Fruit fly (Drosophila melanogaster) whole organism, embryonic: ENCODE data around the gene asun.

Experiments
- CG1024 ChIP-seq: fragments of 200-800 bp; sonication (Bioruptor generic); IDR thresholded peaks from 2 replicates; pipeline ENCODE4 v1.3.6; 2022; ENCODE audit warnings: missing biosample characterization, missing genetic modification characterization
- CG10366 ChIP-seq: fragments of 200-800 bp; sonication (Bioruptor generic); IDR thresholded peaks from 2 replicates; pipeline ENCODE4 v1.3.6; 2022; ENCODE audit warnings: missing biosample characterization, missing genetic modification characterization
- CG10431 ChIP-seq: fragments of 200-800 bp; sonication (Bioruptor generic); optimal IDR thresholded peaks from 3 replicates; lab custom pipeline; 2018; ENCODE audit warnings: missing biosample characterization, mild to moderate bottlenecking, missing genetic modification characterization
- CG10654 ChIP-seq: fragments of 200-800 bp; sonication (Bioruptor generic); optimal IDR thresholded peaks from 2 replicates; lab custom pipeline; 2016; ENCODE audit warnings: missing biosample characterization, missing genetic modification characterization
- CG11093 ChIP-seq: fragments of 200-800 bp; sonication (Bioruptor generic); IDR thresholded peaks from 3 replicates; pipeline ENCODE4 v1.3.6; 2022; ENCODE audit warnings: missing biosample characterization, missing genetic modification characterization
- CG11560 ChIP-seq: fragments of 200-800 bp; sonication (Bioruptor generic); IDR thresholded peaks from 3 replicates; pipeline ENCODE4 v1.3.6; 2022; ENCODE audit warnings: missing biosample characterization, missing genetic modification characterization
- CG12104 ChIP-seq: fragments of 200-800 bp; sonication (Bioruptor generic); optimal IDR thresholded peaks from 3 replicates; lab custom pipeline; 2016; ENCODE audit warnings: missing biosample characterization, missing genetic modification characterization
- CG12299 ChIP-seq: fragments of 200-800 bp; sonication (Bioruptor generic); optimal IDR thresholded peaks from 2 replicates; lab custom pipeline; 2018; ENCODE audit warnings: missing biosample characterization, mild to moderate bottlenecking, missing genetic modification characterization
- CG12391 ChIP-seq: fragments of 200-800 bp; sonication (Bioruptor generic); optimal IDR thresholded peaks from 3 replicates; lab custom pipeline; 2018; ENCODE audit warnings: missing biosample characterization, mild to moderate bottlenecking, missing genetic modification characterization, moderate library complexity
- CG13775 ChIP-seq: fragments of 200-800 bp; sonication (Bioruptor generic); optimal IDR thresholded peaks from 3 replicates; lab custom pipeline; 2017; ENCODE audit warnings: missing biosample characterization, mild to moderate bottlenecking, missing genetic modification characterization
- CG13894 ChIP-seq: fragments of 200-800 bp; sonication (Bioruptor generic); optimal IDR thresholded peaks from 3 replicates; lab custom pipeline; 2018; ENCODE audit warnings: missing biosample characterization, mild to moderate bottlenecking, missing genetic modification characterization, moderate library complexity
- CG14014 ChIP-seq: fragments of 200-800 bp; sonication (Bioruptor generic); IDR thresholded peaks from 2 replicates; pipeline ENCODE4 v1.3.6; 2022; ENCODE audit warnings: missing biosample characterization, missing genetic modification characterization
- CG14441 ChIP-seq: fragments of 200-800 bp; sonication (Bioruptor generic); IDR thresholded peaks from 2 replicates; pipeline ENCODE4 v1.3.6; 2022; ENCODE audit warnings: missing biosample characterization, missing genetic modification characterization
- CG15073 ChIP-seq: fragments of 200-800 bp; sonication (Bioruptor generic); optimal IDR thresholded peaks from 2 replicates; lab custom pipeline; 2016; ENCODE audit warnings: missing biosample characterization, missing genetic modification characterization
- CG15479 ChIP-seq: fragments of 200-800 bp; sonication (Bioruptor generic); optimal IDR thresholded peaks from 3 replicates; lab custom pipeline; 2019; ENCODE audit warnings: missing biosample characterization, mild to moderate bottlenecking, missing genetic modification characterization, moderate library complexity
- CG15601 ChIP-seq: fragments of 200-800 bp; sonication (Bioruptor generic); optimal IDR thresholded peaks from 3 replicates; lab custom pipeline; 2019; ENCODE audit warnings: missing biosample characterization, mild to moderate bottlenecking, missing genetic modification characterization, moderate library complexity
- CG17361 ChIP-seq: fragments of 200-800 bp; sonication (Bioruptor generic); IDR thresholded peaks from 3 replicates; pipeline ENCODE4 v1.3.6; 2022; ENCODE audit warnings: missing biosample characterization, missing genetic modification characterization
- CG17385 ChIP-seq: fragments of 200-800 bp; sonication (Bioruptor generic); optimal IDR thresholded peaks from 3 replicates; lab custom pipeline; 2018; ENCODE audit warnings: missing biosample characterization, mild to moderate bottlenecking, missing genetic modification characterization
- CG2129 ChIP-seq: fragments of 200-800 bp; sonication (Bioruptor generic); IDR thresholded peaks from 2 replicates; pipeline ENCODE4 v1.3.6; 2022; ENCODE audit warnings: missing biosample characterization, missing genetic modification characterization; ENCODE audit not compliant: partially characterized antibody
- CG3065 ChIP-seq: fragments of 200-800 bp; sonication (Bioruptor generic); optimal IDR thresholded peaks from 2 replicates; lab custom pipeline; 2016; ENCODE audit warnings: missing biosample characterization, missing genetic modification characterization
- CG3281 ChIP-seq: fragments of 200-800 bp; sonication (Bioruptor generic); optimal IDR thresholded peaks from 3 replicates; lab custom pipeline; 2017; ENCODE audit warnings: missing biosample characterization, mild to moderate bottlenecking, missing genetic modification characterization
- CG34224 ChIP-seq: fragments of 200-800 bp; sonication (Bioruptor generic); IDR thresholded peaks from 3 replicates; pipeline ENCODE4 v1.3.6; 2022; ENCODE audit warnings: missing biosample characterization, missing genetic modification characterization; ENCODE audit not compliant: partially characterized antibody
- CG3726 ChIP-seq: fragments of 200-800 bp; sonication (Bioruptor generic); IDR thresholded peaks from 3 replicates; pipeline ENCODE4, ENCODE4 v1.3.6; 2022; ENCODE audit warnings: missing biosample characterization, missing genetic modification characterization
- CG4730 ChIP-seq: fragments of 200-800 bp; sonication (Bioruptor generic); IDR thresholded peaks from 2 replicates; pipeline ENCODE4 v1.3.6; 2022; ENCODE audit warnings: missing biosample characterization, missing genetic modification characterization
- CG4854 ChIP-seq: fragments of 200-800 bp; sonication (Bioruptor generic); optimal IDR thresholded peaks from 2 replicates; lab custom pipeline; 2016; ENCODE audit warnings: missing biosample characterization, missing genetic modification characterization, inconsistent platforms
- CG6683 ChIP-seq: fragments of 200-800 bp; sonication (Bioruptor generic); optimal IDR thresholded peaks from 2 replicates; lab custom pipeline; 2017; ENCODE audit warnings: missing biosample characterization, mild to moderate bottlenecking, missing genetic modification characterization, missing genetic modification reagents
- CG8924 ChIP-seq: fragments of 200-800 bp; optimal IDR thresholded peaks from 3 replicates; lab custom pipeline; 2019; ENCODE audit warnings: missing biosample characterization, mild to moderate bottlenecking, missing genetic modification characterization, moderate library complexity
- Doc3 ChIP-seq: fragments of 200-800 bp; sonication (Bioruptor generic); IDR thresholded peaks from 3 replicates; pipeline ENCODE4 v1.3.6; 2022; ENCODE audit warnings: missing biosample characterization, missing genetic modification characterization; ENCODE audit not compliant: partially characterized antibody
- E2f2 ChIP-seq: fragments of 200-800 bp; sonication (Bioruptor generic); IDR thresholded peaks from 2 replicates; pipeline ENCODE4 v1.3.6; 2022; ENCODE audit warnings: missing biosample characterization, missing genetic modification characterization
- GATAe ChIP-seq: fragments of 200-800 bp; sonication (Bioruptor generic); conservative IDR thresholded peaks from 2 replicates; pipeline ENCODE4 v1.3.6; 2022; ENCODE audit warnings: missing biosample characterization, missing genetic modification characterization
- HmgZ ChIP-seq: fragments of 200-800 bp; sonication (Bioruptor generic); optimal IDR thresholded peaks from 2 replicates; lab custom pipeline; 2018; ENCODE audit warnings: missing biosample characterization, mild to moderate bottlenecking, missing genetic modification characterization
- Hmr ChIP-seq: fragments of 200-800 bp; sonication (Bioruptor generic); optimal IDR thresholded peaks from 3 replicates; lab custom pipeline; 2017; ENCODE audit warnings: mild to moderate bottlenecking, missing biosample characterization, missing genetic modification reagents, missing genetic modification characterization
- Hr78 ChIP-seq, 2 experiments: fragments of 200-800 bp in 1 of 2; fragments of >200 bp in 1 of 2; sonication (Bioruptor generic) in 1 of 2; optimal IDR thresholded peaks; 2 replicates each; lab custom pipeline; 2017 to 2019; ENCODE audit warnings: missing biosample characterization in 2 of 2, missing genetic modification characterization in 2 of 2, mild to moderate bottlenecking in 1 of 2, moderate library complexity in 1 of 2
- Max ChIP-seq: fragments of 200-800 bp; sonication (Bioruptor generic); optimal IDR thresholded peaks from 2 replicates; lab custom pipeline; 2016; ENCODE audit warnings: missing biosample characterization, mild to moderate bottlenecking, missing genetic modification characterization
- caup ChIP-seq: fragments of 200-800 bp; sonication (Bioruptor generic); optimal IDR thresholded peaks from 3 replicates; lab custom pipeline; 2017; ENCODE audit warnings: missing biosample characterization, mild to moderate bottlenecking, missing genetic modification characterization, moderate library complexity; ENCODE audit not compliant: severe bottlenecking
- crp ChIP-seq, 2 experiments: fragments of 200-800 bp; sonication (Bioruptor generic); optimal IDR thresholded peaks; 2 replicates in 1 of 2; 3 replicates in 1 of 2; lab custom pipeline; 2017; ENCODE audit warnings: missing biosample characterization in 2 of 2, missing genetic modification characterization in 2 of 2, mild to moderate bottlenecking in 1 of 2, moderate library complexity in 1 of 2
- dmrt99B ChIP-seq: fragments of 200-800 bp; sonication (Bioruptor generic); optimal IDR thresholded peaks from 2 replicates; lab custom pipeline; 2018; ENCODE audit warnings: missing biosample characterization, mild to moderate bottlenecking, missing genetic modification characterization, moderate library complexity
- dpn ChIP-seq, 2 experiments: fragments of 200-800 bp; sonication (Bioruptor generic); optimal IDR thresholded peaks; 3 replicates each; lab custom pipeline; 2016; ENCODE audit warnings: missing biosample characterization in 2 of 2, missing genetic modification characterization in 2 of 2
- dysf ChIP-seq: fragments of 200-800 bp; sonication (Bioruptor generic); IDR thresholded peaks from 3 replicates; pipeline ENCODE4 v1.3.6; 2022; ENCODE audit warnings: missing biosample characterization, missing genetic modification characterization
- gsb ChIP-seq: fragments of 200-800 bp; sonication (Bioruptor generic); IDR thresholded peaks from 2 replicates; pipeline ENCODE4 v1.3.6; 2022; ENCODE audit warnings: missing biosample characterization, missing genetic modification characterization
- otp ChIP-seq: fragments of 200-800 bp; sonication (Bioruptor generic); IDR thresholded peaks from 3 replicates; pipeline ENCODE4, ENCODE4 v1.3.6; 2022; ENCODE audit warnings: missing biosample characterization, missing genetic modification characterization
- ranshi ChIP-seq: fragments of 200-800 bp; sonication (Bioruptor generic); IDR thresholded peaks from 2 replicates; pipeline ENCODE4 v1.3.6; 2022; ENCODE audit warnings: missing biosample characterization, missing genetic modification characterization
- slp2 ChIP-seq: fragments of 200-800 bp; sonication (Bioruptor generic); optimal IDR thresholded peaks from 2 replicates; lab custom pipeline; 2016; ENCODE audit warnings: missing biosample characterization, missing genetic modification characterization
- sna ChIP-seq: fragments of 200-800 bp; sonication (Bioruptor generic); IDR thresholded peaks from 2 replicates; pipeline ENCODE4 v1.3.6; 2022; ENCODE audit warnings: missing biosample characterization, missing genetic modification characterization; ENCODE audit not compliant: partially characterized antibody
- sqz ChIP-seq: fragments of 200-800 bp; sonication (Bioruptor generic); optimal IDR thresholded peaks from 3 replicates; lab custom pipeline; 2018; ENCODE audit warnings: missing biosample characterization, mild to moderate bottlenecking, missing genetic modification characterization
- tgo ChIP-seq: fragments of 200-800 bp; sonication (Bioruptor generic); IDR thresholded peaks from 3 replicates; pipeline ENCODE4 v1.3.6; 2022; ENCODE audit warnings: missing biosample characterization, missing genetic modification characterization
- ttk ChIP-seq: fragments of 200-800 bp; sonication (Bioruptor generic); IDR thresholded peaks from 2 replicates; pipeline ENCODE4 v2.1.2; 2022; ENCODE audit warnings: missing biosample characterization, missing genetic modification characterization

asun gene

DNA sequence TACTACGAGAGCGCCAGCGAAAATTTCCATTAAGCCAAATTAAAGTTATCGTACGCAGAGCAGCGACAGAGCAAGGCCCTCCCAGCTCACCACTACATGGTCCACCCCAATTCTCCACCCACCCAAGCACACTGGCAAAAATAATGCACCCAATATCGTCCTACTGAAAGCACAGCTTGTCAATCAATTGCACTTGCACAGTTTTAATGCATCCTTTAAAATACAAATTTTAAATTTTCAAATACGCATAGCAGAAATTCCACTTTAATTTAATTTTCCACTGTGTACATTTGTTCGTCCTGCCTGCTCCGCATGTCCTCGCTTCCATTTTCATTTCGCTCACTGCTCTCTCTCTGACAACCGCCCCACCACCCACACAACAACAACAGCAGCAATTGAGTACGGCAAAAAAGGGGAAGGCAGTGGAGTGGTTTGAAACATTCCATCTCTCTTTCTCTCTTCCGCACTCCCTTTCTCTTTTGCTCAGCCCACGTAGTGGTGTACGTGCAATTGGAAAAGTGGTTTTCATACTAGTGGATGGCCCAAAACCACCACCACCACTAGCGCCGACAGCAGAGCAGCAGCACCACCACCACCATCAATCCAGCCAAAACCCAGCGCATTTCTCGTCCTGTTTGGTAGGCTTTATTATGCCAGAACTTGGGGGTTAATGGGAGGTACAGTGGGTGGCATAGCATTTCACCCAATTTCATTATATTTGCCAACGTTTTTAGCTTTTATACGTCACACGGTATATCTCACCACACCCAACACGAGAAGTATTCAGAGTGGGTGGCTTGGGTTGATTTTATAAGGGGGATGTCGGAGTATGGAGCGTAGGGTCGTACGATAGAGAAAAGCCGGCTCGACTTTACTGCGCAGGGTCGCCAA is 16.2 kb upstream of the asun start (continued):
- peak; percentile 64 for TF ChIP-seq CG4730
- peak; percentile 82 for TF ChIP-seq CG12104 (GFP tag; lab: Kevin White, UChicago)
- TF ChIP-seq otp (GFP tag; lab: Robert Waterston, UW) = no peak
- peak; percentile 70; the same call in 1 of the 3 replicates for TF ChIP-seq CG11093 (GFP tag; lab: Robert Waterston, UW)
- TF ChIP-seq CG1024 (GFP tag; lab: Robert Waterston, UW) = peak; percentile 76
- 0 out of 2 replicates have a peak, but pooled peaks have one; percentile 35 for TF ChIP-seq CG14014 (GFP tag; lab: Robert Waterston, UW)
- TF ChIP-seq CG15601 (tag; lab: Kevin White, UChicago) = peak; percentile 58
- TF ChIP-seq Doc3 = no peak
- TF ChIP-seq CG10654 = peak; percentile 84
- no peak for TF ChIP-seq ttk (GFP tag; lab: Robert Waterston, UW)
- peak; percentile 55 for TF ChIP-seq slp2 (GFP tag; lab: Kevin White, UChicago)
- peak; percentile 64 for TF ChIP-seq sqz (GFP tag; lab: Kevin White, UChicago)
- TF ChIP-seq CG15479 (GFP tag; lab: Kevin White, UChicago) = no peak
- peak; percentile 48 for TF ChIP-seq HmgZ (tag; lab: Kevin White, UChicago)
- TF ChIP-seq sna (GFP tag; lab: Robert Waterston, UW) = no peak
- TF ChIP-seq CG3726 (GFP tag; lab: Robert Waterston, UW) = no peak
- peak; percentile 82 for TF ChIP-seq ranshi (GFP tag; lab: Robert Waterston, UW)
- no peak for TF ChIP-seq CG2129 (GFP tag; lab: Robert Waterston, UW)
- TF ChIP-seq CG3065 (GFP tag; lab: Kevin White, UChicago) = peak; percentile 32
- TF ChIP-seq CG10366 = peak; percentile 39; the same call in 1 of the 2 replicates
- TF ChIP-seq tgo (GFP tag; lab: Robert Waterston, UW) = peak; percentile 66; the same call in 2 of the 3 replicates
- peak; percentile 78 for TF ChIP-seq CG17361
- TF ChIP-seq CG12299 = peak; percentile 74
- peak; percentile 53 to 60 for TF ChIP-seq dpn (GFP tag; optimal IDR thresholded peaks at IDR 0.05; lab: Kevin White, UChicago)
- TF ChIP-seq dysf (GFP tag; lab: Robert Waterston, UW) = peak; percentile 77
- 0 out of 2 replicates have a peak, but pooled peaks have one; percentile 18 for TF ChIP-seq gsb
- TF ChIP-seq dmrt99B (tag; lab: Kevin White, UChicago) = peak; percentile 87
- peak; percentile 94 for TF ChIP-seq CG3281 (GFP tag; lab: Kevin White, UChicago)
- peak; percentile 43 for TF ChIP-seq CG13775 (GFP tag; lab: Kevin White, UChicago)
- peak; percentile 69 for TF ChIP-seq CG17385 (GFP tag; lab: Kevin White, UChicago)
- no peak; the same call in 1 of the 2 replicates for TF ChIP-seq GATAe (GFP tag; lab: Robert Waterston, UW)
- TF ChIP-seq CG14441 (GFP tag; lab: Robert Waterston, UW) = peak; percentile 75
- TF ChIP-seq CG4854 (GFP tag; lab: Kevin White, UChicago) = peak; percentile 78
- peak; percentile 47 for TF ChIP-seq CG10431
- peak; percentile 89 for TF ChIP-seq CG6683
- TF ChIP-seq crp (GFP tag; optimal IDR thresholded peaks at IDR 0.05; lab: Kevin White, UChicago) = peak in 1 of 2 experiments; percentile 20
- TF ChIP-seq CG8924 = peak; percentile 84
- TF ChIP-seq caup (GFP tag; lab: Kevin White, UChicago) = peak; percentile 93
- TF ChIP-seq Hr78 (GFP tag; optimal IDR thresholded peaks at IDR 0.05; lab: Kevin White, UChicago) = no peak
- peak; percentile 85 for TF ChIP-seq Max (GFP tag; lab: Kevin White, UChicago)
- TF ChIP-seq E2f2 (GFP tag; lab: Robert Waterston, UW) = no peak
- TF ChIP-seq CG11560 (tag; lab: Robert Waterston, UW) = peak; percentile 54
- peak; percentile 89 for TF ChIP-seq Hmr
- TF ChIP-seq CG34224 = no peak
- no peak for TF ChIP-seq CG15073 (GFP tag; lab: Kevin White, UChicago)
- TF ChIP-seq CG12391 (tag; lab: Kevin White, UChicago) = peak; percentile 69
- peak; percentile 85 for TF ChIP-seq CG13894 (tag; lab: Kevin White, UChicago)
